Worm (Caenorhabditis elegans) whole organism, dauer: Measurements from ENCODE around the gene C25A8.5.

ENCODE experiments used
- unc-62 ChIP-seq: sonication (generic microtip); optimal IDR thresholded peaks from 2 replicates; lab custom pipeline; 2017; ENCODE audit warnings: missing biosample characterization, missing genetic modification reagents, missing genetic modification characterization

The C25A8.5 gene

ce11 chrIV:6991070-6991469 lies 8.2 kb upstream of the C25A8.5 start:
- no peak for TF ChIP-seq unc-62 (GFP tag; lab: Kevin White, UChicago)

- no peak for TF ChIP-seq unc-62 (GFP tag; lab: Kevin White, UChicago)
Measured at ce11 chrIV:6997918-6998317, 1.4 kb upstream of the C25A8.5 start.

ce11 chrIV:7003323-7003722 lies 4.0 kb downstream of the C25A8.5 start, which contains the start of gene cht-3:
Gene cht-3, plus strand, starts transcription at chrIV:7003623.
- no peak for TF ChIP-seq unc-62 (GFP tag; lab: Kevin White, UChicago)

ce11 chrIV:7009531-7009930 lies 10.2 kb downstream of the C25A8.5 start, which contains the start of gene C25A8.2:
Gene C25A8.2, plus strand, starts transcription at chrIV:7009831.
- TF ChIP-seq unc-62 (GFP tag; lab: Kevin White, UChicago) = no peak

ce11 chrIV:7010195-7010594 lies 10.9 kb downstream of the C25A8.5 start:
- no peak for TF ChIP-seq unc-62 (GFP tag; lab: Kevin White, UChicago)

- TF ChIP-seq unc-62 (GFP tag; lab: Kevin White, UChicago) = no peak
Measured at ce11 chrIV:7010835-7011234, 11.5 kb downstream of the C25A8.5 start, which contains the start of gene C25A8.1. Gene C25A8.1, plus strand, starts transcription at chrIV:7011135.

ce11 chrIV:7011728-7012127 lies 12.4 kb downstream of the C25A8.5 start, which contains the start of gene trxr-1:
Gene trxr-1, plus strand, starts transcription at chrIV:7011954.
- no peak for TF ChIP-seq unc-62 (GFP tag; lab: Kevin White, UChicago)

- no peak for TF ChIP-seq unc-62 (GFP tag; lab: Kevin White, UChicago)
Measured at ce11 chrIV:7012214-7012613, 12.9 kb downstream of the C25A8.5 start.

- TF ChIP-seq unc-62 (GFP tag; lab: Kevin White, UChicago) = no peak
Measured at ce11 chrIV:7012731-7013445, 13.6 kb downstream of the C25A8.5 start.

- TF ChIP-seq unc-62 (GFP tag; lab: Kevin White, UChicago) = no peak
Measured at ce11 chrIV:7016502-7016901, 17.2 kb downstream of the C25A8.5 start.

ce11 chrIV:7017123-7017674 lies 17.9 kb downstream of the C25A8.5 start, which contains the start of gene gldi-4:
Gene gldi-4, plus strand, starts transcription at chrIV:7017624.
- no peak for TF ChIP-seq unc-62 (GFP tag; lab: Kevin White, UChicago)

- TF ChIP-seq unc-62 (GFP tag; lab: Kevin White, UChicago) = no peak
Measured at ce11 chrIV:7018623-7019022, 19.3 kb downstream of the C25A8.5 start.

ce11 chrIV:7020630-7021029 lies 21.3 kb downstream of the C25A8.5 start:
- no peak for TF ChIP-seq unc-62 (GFP tag; lab: Kevin White, UChicago)

- no peak for TF ChIP-seq unc-62 (GFP tag; lab: Kevin White, UChicago)
Measured at ce11 chrIV:7022227-7022626, 22.9 kb downstream of the C25A8.5 start.

ce11 chrIV:7023004-7023403 lies 23.7 kb downstream of the C25A8.5 start:
- TF ChIP-seq unc-62 (GFP tag; lab: Kevin White, UChicago) = no peak

ce11 chrIV:7023858-7024257 lies 24.6 kb downstream of the C25A8.5 start, which contains the start of gene adah-1:
Gene adah-1, plus strand, starts transcription at chrIV:7024211.
- TF ChIP-seq unc-62 (GFP tag; lab: Kevin White, UChicago) = no peak

ce11 chrIV:7024829-7025228 lies 25.5 kb downstream of the C25A8.5 start:
- no peak for TF ChIP-seq unc-62 (GFP tag; lab: Kevin White, UChicago)
